Fruit fly (Drosophila melanogaster): ENCODE results near the gene acs.

acs gene

DNA sequence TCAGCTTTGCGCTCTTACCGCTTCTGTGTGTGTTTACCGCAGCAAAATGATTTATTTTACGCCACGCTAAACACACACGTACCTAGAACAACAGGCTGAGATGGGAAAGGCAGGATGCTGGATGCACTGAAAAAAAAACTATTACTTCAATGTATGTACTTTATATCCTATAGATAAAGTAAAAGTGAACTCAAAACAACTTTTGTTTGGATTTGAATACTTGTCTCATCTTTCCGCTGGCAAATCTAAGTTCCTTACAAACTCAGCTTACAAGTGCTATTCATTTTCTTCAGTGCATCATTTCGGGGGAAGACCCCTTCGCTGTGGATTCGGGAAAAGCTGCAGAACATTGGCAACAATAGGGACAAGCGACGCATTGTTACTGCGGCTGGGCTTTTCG is 5.3 kb downstream of the acs start:
- no peak for TF ChIP-seq brk (GFP tag; optimal IDR thresholded peaks at IDR 0.05)
- no peak for TF ChIP-seq fru (GFP tag; optimal IDR thresholded peaks at IDR 0.05)
- no peak for TF ChIP-seq woc (GFP tag; optimal IDR thresholded peaks at IDR 0.05)
- no peak for TF ChIP-seq sv (GFP tag; optimal IDR thresholded peaks at IDR 0.05)
- no peak for TF ChIP-seq rgr (GFP tag; optimal IDR thresholded peaks at IDR 0.05)
- TF ChIP-seq sage (GFP tag; optimal IDR thresholded peaks at IDR 0.05) = no peak

DNA sequence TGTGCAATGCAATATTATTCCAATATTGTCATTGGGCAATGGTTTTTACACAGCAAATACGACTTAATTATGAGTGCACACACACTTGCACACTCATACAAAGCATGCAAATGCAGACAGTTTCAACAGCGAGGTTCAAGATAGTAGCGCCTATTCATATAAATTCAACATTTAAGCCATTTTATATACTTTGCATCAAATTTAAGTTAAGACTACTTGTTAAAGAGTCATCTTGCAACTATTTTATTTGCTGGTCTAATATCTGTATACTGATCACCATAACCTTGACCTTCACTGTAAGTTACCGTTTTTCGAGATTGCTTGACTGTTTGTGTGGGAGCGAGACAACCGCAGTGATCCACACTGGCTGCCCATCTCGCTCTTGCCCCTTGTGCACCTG is 14.0 kb downstream of the acs start:
- no peak for TF ChIP-seq dsf (GFP tag; optimal IDR thresholded peaks at IDR 0.05; ENCODE audit: borderline replicate concordance)
- TF ChIP-seq CG9705 (GFP tag; optimal IDR thresholded peaks at IDR 0.05) = no peak
- TF ChIP-seq Myc (optimal IDR thresholded peaks at IDR 0.05) = no peak
- TF ChIP-seq dmrt93B (GFP tag; optimal IDR thresholded peaks at IDR 0.05) = no peak
- no peak for TF ChIP-seq CrebA (GFP tag; optimal IDR thresholded peaks at IDR 0.05; ENCODE audit: borderline replicate concordance)
- TF ChIP-seq br (GFP tag; optimal IDR thresholded peaks at IDR 0.05) = no peak
- no peak for TF ChIP-seq Mio (GFP tag; optimal IDR thresholded peaks at IDR 0.05)
- no peak for TF ChIP-seq usp (GFP tag; optimal IDR thresholded peaks at IDR 0.05)
- no peak for TF ChIP-seq foxo (GFP tag; optimal IDR thresholded peaks at IDR 0.05)
- TF ChIP-seq sage (GFP tag; optimal IDR thresholded peaks at IDR 0.05) = no peak
- TF ChIP-seq woc (GFP tag; optimal IDR thresholded peaks at IDR 0.05) = no peak
- no peak for TF ChIP-seq lola (GFP tag; optimal IDR thresholded peaks at IDR 0.05)
- no peak for TF ChIP-seq psq (GFP tag; optimal IDR thresholded peaks at IDR 0.05)
- no peak for TF ChIP-seq Dif (GFP tag; optimal IDR thresholded peaks at IDR 0.05; ENCODE audit: partially characterized antibody)

DNA sequence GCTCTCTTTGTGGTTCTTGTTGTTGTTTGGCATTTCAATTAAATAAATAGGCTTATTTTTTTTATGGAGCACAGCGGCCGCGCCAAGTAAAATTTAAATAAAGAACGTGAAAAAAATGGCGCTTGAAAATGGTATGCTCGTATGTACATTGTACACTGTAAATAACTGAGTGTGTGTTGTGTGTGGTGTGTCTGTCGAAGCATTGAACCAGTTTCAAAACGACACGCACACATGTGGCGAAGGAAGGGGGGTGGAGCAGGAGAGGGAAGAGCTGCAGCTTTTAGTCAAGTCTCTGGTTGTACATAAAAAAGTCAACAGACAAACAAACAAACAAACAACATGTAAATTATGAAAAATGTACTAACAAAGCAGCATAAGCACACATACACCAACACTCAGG is 33.3 kb downstream of the acs start:
- TF ChIP-seq ey (GFP tag; optimal IDR thresholded peaks at IDR 0.05) (no peak), dmrt93B (GFP tag; optimal IDR thresholded peaks at IDR 0.05) (no peak), Dfd (GFP tag; optimal IDR thresholded peaks at IDR 0.05) (no peak), N (GFP tag; optimal IDR thresholded peaks at IDR 0.05) (no peak), Dif (GFP tag; optimal IDR thresholded peaks at IDR 0.05; ENCODE audit: partially characterized antibody) (no peak), dl (GFP tag; optimal IDR thresholded peaks at IDR 0.05; ENCODE audit: insufficient read depth in 1 of 2, partially characterized antibody in 2 of 2) (no peak), Myc (optimal IDR thresholded peaks at IDR 0.05) (no peak), br (GFP tag; optimal IDR thresholded peaks at IDR 0.05) (no peak), Hr83 (GFP tag; optimal IDR thresholded peaks at IDR 0.05; ENCODE audit: poor library complexity, severe bottlenecking) (no peak), Hr78 (GFP tag; optimal IDR thresholded peaks at IDR 0.05) (no peak), CG32264 (GFP tag; optimal IDR thresholded peaks at IDR 0.05) (no peak), psq (GFP tag; optimal IDR thresholded peaks at IDR 0.05) (no peak), fru (GFP tag; optimal IDR thresholded peaks at IDR 0.05) (no peak)

DNA sequence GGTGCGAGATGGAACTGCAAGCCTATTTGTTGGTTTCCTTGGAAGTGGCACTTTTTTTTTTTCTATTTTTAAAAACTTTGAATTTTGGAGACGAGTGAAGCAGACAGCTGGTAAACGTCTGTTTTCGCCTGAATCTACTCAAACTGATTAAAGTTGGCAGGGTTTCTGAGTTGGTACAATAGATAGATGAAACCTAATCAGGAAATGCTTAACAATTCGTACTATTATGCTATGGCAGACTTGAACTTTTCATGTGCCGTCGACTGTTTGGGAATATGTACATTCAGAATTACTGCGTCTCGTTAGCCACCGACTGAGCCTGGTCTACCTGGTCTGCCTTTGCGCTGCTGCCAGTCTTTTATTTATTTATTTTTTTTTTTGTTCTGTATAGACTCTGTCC is 34.1 kb downstream of the acs start, which contains the start of gene CG42841:
Gene CG42841 (minus strand): TSS at position 101 of the 400 bp plus-strand sequence.
- TF ChIP-seq pan (optimal IDR thresholded peaks at IDR 0.05) = no peak
- no peak for TF ChIP-seq Hnf4 (GFP tag; optimal IDR thresholded peaks at IDR 0.05)
- TF ChIP-seq Myc (optimal IDR thresholded peaks at IDR 0.05) = no peak
- no peak for TF ChIP-seq Hr83 (GFP tag; optimal IDR thresholded peaks at IDR 0.05; ENCODE audit: poor library complexity, severe bottlenecking)
- TF ChIP-seq tai (GFP tag; optimal IDR thresholded peaks at IDR 0.05) = no peak
- no peak for TF ChIP-seq Hr78 (GFP tag; optimal IDR thresholded peaks at IDR 0.05)
- no peak for TF ChIP-seq lola (GFP tag; optimal IDR thresholded peaks at IDR 0.05)
- no peak for TF ChIP-seq N (GFP tag; optimal IDR thresholded peaks at IDR 0.05)
- TF ChIP-seq Dif (GFP tag; optimal IDR thresholded peaks at IDR 0.05; ENCODE audit: partially characterized antibody) = no peak
- TF ChIP-seq sage (GFP tag; optimal IDR thresholded peaks at IDR 0.05) = no peak
- no peak for TF ChIP-seq woc (GFP tag; optimal IDR thresholded peaks at IDR 0.05)
- TF ChIP-seq GATAd (GFP tag; optimal IDR thresholded peaks at IDR 0.05) = no peak
- no peak for TF ChIP-seq dmrt93B (GFP tag; optimal IDR thresholded peaks at IDR 0.05)
- no peak for TF ChIP-seq Dfd (GFP tag; optimal IDR thresholded peaks at IDR 0.05)
- no peak for TF ChIP-seq Vsx2 (GFP tag; optimal IDR thresholded peaks at IDR 0.05; ENCODE audit: partially characterized antibody)
- TF ChIP-seq CG32264 (GFP tag; optimal IDR thresholded peaks at IDR 0.05) = no peak
- no peak for TF ChIP-seq dsf (GFP tag; optimal IDR thresholded peaks at IDR 0.05; ENCODE audit: borderline replicate concordance)
- no peak for TF ChIP-seq psq (GFP tag; optimal IDR thresholded peaks at IDR 0.05)
- TF ChIP-seq ey (GFP tag; optimal IDR thresholded peaks at IDR 0.05) = no peak
- TF ChIP-seq h (GFP tag; optimal IDR thresholded peaks at IDR 0.05) = no peak

DNA sequence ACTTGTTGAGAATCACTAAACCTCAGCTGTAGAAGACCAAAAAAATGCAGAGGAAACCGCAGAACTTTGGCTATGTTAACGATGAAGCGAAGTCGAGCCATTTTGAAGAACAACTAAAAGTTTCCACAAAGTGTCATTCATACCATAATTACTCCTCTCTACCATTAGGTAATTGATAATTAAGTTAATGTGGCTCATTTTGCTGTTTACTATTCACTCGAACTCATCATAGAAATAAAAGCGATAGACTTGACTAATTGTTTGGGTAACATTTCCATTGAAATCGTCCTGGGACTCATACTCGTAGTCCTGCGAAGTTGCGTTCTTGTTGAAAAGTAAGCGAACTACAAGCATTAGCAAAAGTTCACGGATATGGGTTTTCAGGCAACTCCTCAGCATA is 50.4 kb downstream of the acs start, which contains the start of gene Grl62a:
Gene Grl62a (minus strand): TSS at position 101 of the 400 bp plus-strand sequence.
- TF ChIP-seq N (GFP tag; optimal IDR thresholded peaks at IDR 0.05) (no peak), lola (GFP tag; optimal IDR thresholded peaks at IDR 0.05) (no peak), Jra (GFP tag; optimal IDR thresholded peaks at IDR 0.05) (no peak), Abd-B (GFP tag; optimal IDR thresholded peaks at IDR 0.05) (no peak), Hnf4 (GFP tag; optimal IDR thresholded peaks at IDR 0.05) (no peak), Rel (GFP tag; optimal IDR thresholded peaks at IDR 0.05) (no peak), Rel (tag; optimal IDR thresholded peaks at IDR 0.05) (no peak), GATAd (GFP tag; optimal IDR thresholded peaks at IDR 0.05) (no peak), br (GFP tag; optimal IDR thresholded peaks at IDR 0.05) (no peak), tai (GFP tag; optimal IDR thresholded peaks at IDR 0.05) (no peak), jim (GFP tag; optimal IDR thresholded peaks at IDR 0.05) (no peak), dsf (GFP tag; optimal IDR thresholded peaks at IDR 0.05; ENCODE audit: borderline replicate concordance) (no peak), HLH106 (tag; optimal IDR thresholded peaks at IDR 0.05) (no peak), CG9705 (GFP tag; optimal IDR thresholded peaks at IDR 0.05) (no peak), Hr78 (GFP tag; optimal IDR thresholded peaks at IDR 0.05) (no peak), dl (GFP tag; optimal IDR thresholded peaks at IDR 0.05; ENCODE audit: insufficient read depth in 1 of 2, partially characterized antibody in 2 of 2) (no peak), ey (GFP tag; optimal IDR thresholded peaks at IDR 0.05) (no peak), h (GFP tag; optimal IDR thresholded peaks at IDR 0.05) (no peak), fru (GFP tag; optimal IDR thresholded peaks at IDR 0.05) (no peak), Hr83 (GFP tag; optimal IDR thresholded peaks at IDR 0.05; ENCODE audit: poor library complexity, severe bottlenecking) (no peak), CrebA (GFP tag; optimal IDR thresholded peaks at IDR 0.05; ENCODE audit: borderline replicate concordance) (no peak)

Data from whole organism, wandering third instar larva.